Worm (Caenorhabditis elegans) whole organism, young adult: Measurements from ENCODE around the gene ZK455.5.

ENCODE experiments used
- C06A6.2 ChIP-seq: fragments of 200-800 bp; sonication (Bioruptor generic); conservative IDR thresholded peaks from 2 replicates; pipeline ENCODE4 v1.3.6; 2022; ENCODE audit warnings: missing genetic modification characterization, missing compliant biosample characterization
- D2030.7 ChIP-seq: fragments of 200-800 bp; sonication (Bioruptor generic); IDR thresholded peaks from 2 replicates; pipeline ENCODE4 v1.3.6; 2022; ENCODE audit warnings: missing genetic modification reagents, missing genetic modification characterization, missing compliant biosample characterization
- F10E7.11 ChIP-seq: sonication (generic microtip); optimal IDR thresholded peaks from 2 replicates; lab custom pipeline; 2017; ENCODE audit warnings: mild to moderate bottlenecking, missing genetic modification characterization, moderate library complexity, missing compliant biosample characterization
- F23B12.7 ChIP-seq: sonication (generic microtip); optimal IDR thresholded peaks from 2 replicates; lab custom pipeline; 2017; ENCODE audit warnings: missing genetic modification characterization, mild to moderate bottlenecking, missing compliant biosample characterization, antibody characterized with exemption, moderate library complexity; ENCODE audit not compliant: insufficient read depth
- F33H1.4 ChIP-seq: fragments of 200-800 bp; sonication (Bioruptor generic); IDR thresholded peaks from 2 replicates; pipeline ENCODE4 v1.3.6; 2022; ENCODE audit warnings: missing genetic modification reagents, missing genetic modification characterization, missing compliant biosample characterization
- F55B11.4 ChIP-seq: sonication (generic microtip); optimal IDR thresholded peaks from 2 replicates; lab custom pipeline; 2016; ENCODE audit warnings: missing compliant biosample characterization, missing genetic modification characterization, borderline replicate concordance; ENCODE audit not compliant: insufficient read depth
- F57A8.1 ChIP-seq: fragments of 200-800 bp; sonication (Bioruptor generic); optimal IDR thresholded peaks from 2 replicates; lab custom pipeline; 2018; ENCODE audit warnings: mild to moderate bottlenecking, missing genetic modification characterization, moderate library complexity, missing compliant biosample characterization
- Y95B8A.8 ChIP-seq: fragments of 200-800 bp; sonication (Bioruptor generic); IDR thresholded peaks from 2 replicates; pipeline ENCODE4 v1.3.6; 2022; ENCODE audit warnings: missing genetic modification reagents, missing genetic modification characterization, missing compliant biosample characterization
- akir-1 ChIP-seq: fragments of 200-800 bp; sonication (Bioruptor generic); optimal IDR thresholded peaks from 2 replicates; lab custom pipeline; 2018; ENCODE audit warnings: mild to moderate bottlenecking, missing genetic modification characterization, moderate library complexity, missing compliant biosample characterization
- aptf-2 ChIP-seq: fragments of 200-800 bp; sonication (Bioruptor generic); conservative IDR thresholded peaks from 2 replicates; pipeline ENCODE4 v1.3.6; 2022; ENCODE audit warnings: missing genetic modification reagents, missing genetic modification characterization, missing compliant biosample characterization
- atf-7 ChIP-seq: sonication (generic microtip); optimal IDR thresholded peaks from 2 replicates; lab custom pipeline; 2017; ENCODE audit warnings: mild to moderate bottlenecking, missing genetic modification characterization, missing compliant biosample characterization
- ceh-91 ChIP-seq: fragments of 200-800 bp; sonication (Bioruptor generic); IDR thresholded peaks from 2 replicates; pipeline ENCODE4 v1.3.6; 2022; ENCODE audit warnings: missing genetic modification reagents, missing genetic modification characterization, missing compliant biosample characterization
- chd-7 ChIP-seq: sonication (generic microtip); optimal IDR thresholded peaks from 2 replicates; lab custom pipeline; 2016; ENCODE audit warnings: mild to moderate bottlenecking, missing genetic modification characterization, moderate library complexity, missing compliant biosample characterization
- dpl-1 ChIP-seq: fragments of 150-350 bp; optimal IDR thresholded peaks from 2 replicates; lab custom pipeline; 2014; ENCODE audit warnings: missing biosample characterization, missing genetic modification reagents, missing genetic modification characterization
- egl-18 ChIP-seq: fragments of 200-800 bp; sonication (Bioruptor generic); IDR thresholded peaks from 2 replicates; pipeline ENCODE4 v1.3.6; 2022; ENCODE audit warnings: missing genetic modification reagents, missing genetic modification characterization, missing compliant biosample characterization
- ets-4 ChIP-seq: fragments of 200-800 bp; sonication (Bioruptor generic); optimal IDR thresholded peaks from 2 replicates; lab custom pipeline; 2018; ENCODE audit warnings: mild to moderate bottlenecking, missing genetic modification characterization, missing compliant biosample characterization
- hlh-12 ChIP-seq: sonication (generic microtip); optimal IDR thresholded peaks from 2 replicates; lab custom pipeline; 2016; ENCODE audit warnings: missing genetic modification characterization, missing compliant biosample characterization
- hlh-26 ChIP-seq: fragments of 200-800 bp; sonication (Bioruptor generic); conservative IDR thresholded peaks from 2 replicates; pipeline ENCODE4 v1.3.6; 2022; ENCODE audit warnings: missing genetic modification reagents, missing genetic modification characterization, missing compliant biosample characterization
- let-526 ChIP-seq: fragments of 200-800 bp; sonication (Bioruptor generic); IDR thresholded peaks from 2 replicates; pipeline ENCODE4 v1.3.6; 2022; ENCODE audit warnings: missing genetic modification reagents, missing genetic modification characterization, missing compliant biosample characterization
- let-607 ChIP-seq, 2 experiments: fragments of 200-800 bp in 1 of 2; sonication (Bioruptor generic) in 1 of 2; sonication (generic microtip) in 1 of 2; optimal IDR thresholded peaks; 2 replicates each; lab custom pipeline; 2016 to 2018; ENCODE audit warnings: mild to moderate bottlenecking in 2 of 2, missing compliant biosample characterization in 2 of 2, missing genetic modification characterization in 2 of 2, moderate library complexity in 2 of 2, missing genotype in 1 of 2
- lir-1 ChIP-seq: fragments of 200-800 bp; sonication (Bioruptor generic); conservative IDR thresholded peaks from 2 replicates; pipeline ENCODE4 v1.3.6; 2022; ENCODE audit warnings: missing genetic modification reagents, missing genetic modification characterization, missing compliant biosample characterization
- lsy-27 ChIP-seq: sonication (generic microtip); optimal IDR thresholded peaks from 2 replicates; lab custom pipeline; 2017; ENCODE audit warnings: missing genetic modification characterization, mild to moderate bottlenecking, missing compliant biosample characterization, antibody characterized with exemption, missing genotype, borderline replicate concordance; ENCODE audit not compliant: insufficient read depth
- mel-28 ChIP-seq: sonication (generic microtip); optimal IDR thresholded peaks from 2 replicates; lab custom pipeline; 2016; ENCODE audit warnings: borderline replicate concordance, mild to moderate bottlenecking, missing genetic modification characterization, missing compliant biosample characterization
- nfyb-1 ChIP-seq: fragments of 200-800 bp; sonication (Bioruptor generic); IDR thresholded peaks from 2 replicates; pipeline ENCODE4 v1.3.6; 2022; ENCODE audit warnings: missing genetic modification reagents, missing genetic modification characterization, missing compliant biosample characterization
- nhr-179 ChIP-seq: sonication (generic microtip); optimal IDR thresholded peaks from 2 replicates; lab custom pipeline; 2016; ENCODE audit warnings: mild to moderate bottlenecking, missing genetic modification characterization, missing compliant biosample characterization
- nhr-80 ChIP-seq: sonication (generic microtip); optimal IDR thresholded peaks from 2 replicates; lab custom pipeline; 2016; ENCODE audit warnings: missing genetic modification characterization, missing compliant biosample characterization
- sea-2 ChIP-seq: fragments of 200-800 bp; sonication (Bioruptor generic); IDR thresholded peaks from 2 replicates; pipeline ENCODE4 v1.3.6; 2022; ENCODE audit warnings: missing genetic modification characterization, missing compliant biosample characterization
- snpc-4 ChIP-seq, 5 experiments: fragments of 150-350 bp in 1 of 5; sonication (generic microtip) in 4 of 5; optimal IDR thresholded peaks; 2 replicates each; lab custom pipeline; 2014 to 2018; ENCODE audit warnings: missing genetic modification characterization in 5 of 5, missing biosample characterization in 3 of 5, antibody characterized with exemption in 2 of 5, mild to moderate bottlenecking in 2 of 5, missing compliant biosample characterization in 2 of 5, missing genotype in 2 of 5, moderate library complexity in 2 of 5, missing genetic modification reagents in 1 of 5
- unc-62 ChIP-seq: fragments of 150-350 bp; optimal IDR thresholded peaks from 2 replicates; lab custom pipeline; 2014; ENCODE audit warnings: missing biosample characterization, missing genetic modification reagents, missing genetic modification characterization
- zfh-2 ChIP-seq: fragments of 200-800 bp; sonication (Bioruptor generic); conservative IDR thresholded peaks from 2 replicates; pipeline ENCODE4 v1.3.6; 2022; ENCODE audit warnings: missing genetic modification reagents, missing genetic modification characterization, missing compliant biosample characterization
- zim-3 ChIP-seq: sonication (generic microtip); optimal IDR thresholded peaks from 2 replicates; lab custom pipeline; 2017; ENCODE audit warnings: mild to moderate bottlenecking, missing genetic modification characterization, moderate library complexity, missing compliant biosample characterization
- ztf-22 ChIP-seq: fragments of 200-800 bp; sonication (Bioruptor generic); optimal IDR thresholded peaks from 2 replicates; lab custom pipeline; 2018; ENCODE audit warnings: mild to moderate bottlenecking, missing genetic modification characterization, moderate library complexity, missing compliant biosample characterization
- ztf-3 ChIP-seq: fragments of 200-800 bp; sonication (Bioruptor generic); optimal IDR thresholded peaks from 2 replicates; lab custom pipeline; 2018; ENCODE audit warnings: mild to moderate bottlenecking, missing genetic modification characterization, missing compliant biosample characterization

ZK455.5 gene

ce11 chrX:11355856-11356255, 29.1 kb upstream of the ZK455.5 start:
- TF ChIP-seq nfyb-1 (GFP tag; lab: Robert Waterston, UW) (no peak), F10E7.11 (tag; lab: Kevin White, UChicago) (no peak), sea-2 (GFP tag; lab: Robert Waterston, UW) (no peak), F33H1.4 (GFP tag; lab: Robert Waterston, UW) (no peak), F23B12.7 (tag; lab: Kevin White, UChicago) (no peak), ztf-22 (GFP tag; lab: Kevin White, UChicago) (no peak), mel-28 (no peak), ztf-3 (no peak), atf-7 (no peak)

ce11 chrX:11351856-11352255, 25.1 kb upstream of the ZK455.5 start, which contains the start of gene pgp-3:
Gene pgp-3 (plus strand): TSS chrX:11352156.
- TF ChIP-seq D2030.7 (GFP tag; lab: Robert Waterston, UW) = no peak
- TF ChIP-seq let-607 (tag; optimal IDR thresholded peaks at IDR 0.05; lab: Kevin White, UChicago) = no peak
- TF ChIP-seq let-526 = no peak
- no peak for TF ChIP-seq C06A6.2 (GFP tag; lab: Robert Waterston, UW)
- TF ChIP-seq Y95B8A.8 = no peak
- no peak for TF ChIP-seq lsy-27 (tag; lab: Kevin White, UChicago)
- TF ChIP-seq snpc-4 (GFP tag; optimal IDR thresholded peaks at IDR 0.05; lab: Kevin White, UChicago) = no peak
- no peak for TF ChIP-seq snpc-4 (tag; optimal IDR thresholded peaks at IDR 0.05; lab: Kevin White, UChicago)
- no peak for TF ChIP-seq unc-62 (GFP tag; lab: Kevin White, UChicago)
- no peak for TF ChIP-seq ets-4 (GFP tag; lab: Kevin White, UChicago)
- TF ChIP-seq F55B11.4 = no peak

ce11 chrX:11351288-11351687, 24.6 kb upstream of the ZK455.5 start:
- TF ChIP-seq nhr-80 (tag; lab: Kevin White, UChicago) (peak; percentile 56), nhr-179 (tag; lab: Kevin White, UChicago) (no peak), hlh-26 (GFP tag; lab: Robert Waterston, UW) (no peak), atf-7 (no peak)

- TF ChIP-seq hlh-12 (tag; lab: Kevin White, UChicago) (no peak), zim-3 (no peak), F57A8.1 (GFP tag; lab: Kevin White, UChicago) (no peak), lir-1 (GFP tag; lab: Robert Waterston, UW) (no peak), hlh-26 (GFP tag; lab: Robert Waterston, UW) (no peak), aptf-2 (no peak), egl-18 (GFP tag; lab: Robert Waterston, UW) (no peak), ets-4 (GFP tag; lab: Kevin White, UChicago) (no peak), chd-7 (tag; lab: Kevin White, UChicago) (no peak), F55B11.4 (no peak), F23B12.7 (tag; lab: Kevin White, UChicago) (no peak), dpl-1 (GFP tag; lab: Kevin White, UChicago) (no peak), zfh-2 (GFP tag; lab: Robert Waterston, UW) (no peak), ceh-91 (GFP tag; lab: Robert Waterston, UW) (no peak), akir-1 (no peak)
- TF ChIP-seq, all 124 proteins: peak for 0
Observed at ce11 chrX:11346155-11346554, 19.4 kb upstream of the ZK455.5 start, which contains the start of gene oct-2. Gene oct-2 (plus strand): TSS chrX:11346455.
